Worm (Caenorhabditis elegans) whole organism, L4/young adult: Measurements from ENCODE around the gene cdr-1.
"Not testable (repeated sequence)": the region's sequence is repeated elsewhere in the genome, so short reads cannot be mapped to it uniquely, and the experiment has no call there.

ENCODE experiments used
- W03F9.2 ChIP-seq: fragments of 150-350 bp; optimal IDR thresholded peaks from 2 replicates; lab custom pipeline; 2014; ENCODE audit warnings: missing biosample characterization, missing genetic modification characterization
- dao-5 ChIP-seq: sonication (generic microtip); optimal IDR thresholded peaks from 2 replicates; lab custom pipeline; 2016; ENCODE audit warnings: missing genotype, missing genetic modification characterization, moderate library complexity, missing compliant biosample characterization
- him-1 ChIP-seq: sonication (generic microtip); optimal IDR thresholded peaks from 2 replicates; lab custom pipeline; 2016; ENCODE audit warnings: missing genotype, missing genetic modification reagents, missing genetic modification characterization, missing compliant biosample characterization

DNA sequence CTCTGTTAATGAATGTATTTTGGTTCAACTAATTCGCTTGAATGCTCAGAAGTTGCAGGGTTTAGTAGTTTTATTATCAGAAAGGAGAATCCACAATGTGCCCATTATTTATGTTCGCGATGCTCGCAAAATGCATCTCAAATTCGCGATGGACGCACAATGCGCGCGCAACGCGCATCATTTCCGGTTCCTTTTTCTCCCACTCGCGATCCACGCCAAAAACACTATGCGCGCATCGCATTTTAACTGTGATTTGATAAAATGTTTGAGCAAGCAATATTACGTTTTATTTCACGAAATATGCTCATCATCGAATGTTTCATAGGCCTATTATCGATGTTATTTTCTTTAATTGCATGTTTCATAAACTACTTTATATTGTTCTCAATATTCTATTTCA is 8.8 kb downstream of the cdr-1 start, which contains the start of gene srbc-77:
- not testable (repeated sequence) for TF ChIP-seq dao-5 (tag; lab: Kevin White, UChicago); him-1 (tag; lab: Kevin White, UChicago); W03F9.2
